Worm (Caenorhabditis elegans): ENCODE measurements around the gene col-43.

DNA sequence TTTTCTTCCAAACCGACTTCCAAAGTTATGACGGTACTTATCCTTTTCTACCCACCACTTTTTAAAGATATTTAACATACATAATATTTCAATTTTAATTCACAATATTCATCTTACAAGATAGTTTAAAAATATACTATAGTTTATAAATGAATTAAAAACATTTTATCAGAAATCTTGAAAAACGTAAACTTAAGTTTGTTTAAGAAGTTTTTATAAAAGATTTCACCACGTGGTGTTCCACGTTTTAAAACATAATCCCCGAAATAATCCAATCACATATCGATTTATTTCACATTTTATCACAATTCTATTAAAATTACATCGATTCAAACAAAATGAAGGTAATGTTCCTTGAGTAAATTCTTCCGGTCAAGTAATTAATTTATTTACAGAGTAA lies 4.0 kb downstream of the col-43 start, which contains the start of gene ZC513.3:
- TF ChIP-seq lsy-2 (tag; optimal IDR thresholded peaks at IDR 0.05) (no peak), nhr-76 (tag; optimal IDR thresholded peaks at IDR 0.05) (no peak)
